Fruit fly (Drosophila melanogaster) whole organism, embryonic: ENCODE measurements around the gene CG33721.
A peak's percentile ranks its signal among the peaks of the same experiment; 100 is the strongest.

ENCODE experiments used
- Asciz ChIP-seq: fragments of 200-800 bp; sonication (Bioruptor generic); optimal IDR thresholded peaks from 2 replicates; lab custom pipeline; 2017; ENCODE audit warnings: missing biosample characterization, mild to moderate bottlenecking, missing genetic modification characterization, missing genetic modification reagents
- Atf-2 ChIP-seq: fragments of 200-800 bp; sonication (Bioruptor generic); optimal IDR thresholded peaks from 2 replicates; lab custom pipeline; 2016; ENCODE audit warnings: missing biosample characterization, missing genetic modification characterization
- BtbVII ChIP-seq: fragments of 200-800 bp; sonication (Bioruptor generic); optimal IDR thresholded peaks from 3 replicates; lab custom pipeline; 2017; ENCODE audit warnings: missing biosample characterization, mild to moderate bottlenecking, missing genetic modification characterization
- CG10431 ChIP-seq: fragments of 200-800 bp; sonication (Bioruptor generic); optimal IDR thresholded peaks from 3 replicates; lab custom pipeline; 2018; ENCODE audit warnings: missing biosample characterization, mild to moderate bottlenecking, missing genetic modification characterization
- CG11093 ChIP-seq: fragments of 200-800 bp; sonication (Bioruptor generic); IDR thresholded peaks from 3 replicates; pipeline ENCODE4 v1.3.6; 2022; ENCODE audit warnings: missing biosample characterization, missing genetic modification characterization
- CG11247 ChIP-seq: fragments of 200-800 bp; sonication (Bioruptor generic); IDR thresholded peaks from 2 replicates; pipeline ENCODE4 v1.3.6; 2022; ENCODE audit warnings: missing biosample characterization, missing genetic modification characterization
- CG12071 ChIP-seq: fragments of 200-800 bp; sonication (Bioruptor generic); optimal IDR thresholded peaks from 3 replicates; lab custom pipeline; 2018; ENCODE audit warnings: missing biosample characterization, mild to moderate bottlenecking, missing genetic modification characterization
- CG12391 ChIP-seq: fragments of 200-800 bp; sonication (Bioruptor generic); optimal IDR thresholded peaks from 3 replicates; lab custom pipeline; 2018; ENCODE audit warnings: missing biosample characterization, mild to moderate bottlenecking, missing genetic modification characterization, moderate library complexity
- CG14710 ChIP-seq: fragments of 200-800 bp; sonication (Bioruptor generic); optimal IDR thresholded peaks from 3 replicates; lab custom pipeline; 2019; ENCODE audit warnings: missing biosample characterization, mild to moderate bottlenecking, missing genetic modification characterization, moderate library complexity
- CG14860 ChIP-seq: fragments of 200-800 bp; sonication (Bioruptor generic); IDR thresholded peaks from 3 replicates; pipeline ENCODE4 v1.3.6; 2022; ENCODE audit warnings: missing biosample characterization, missing genetic modification characterization; ENCODE audit not compliant: partially characterized antibody
- CG15073 ChIP-seq: fragments of 200-800 bp; sonication (Bioruptor generic); optimal IDR thresholded peaks from 2 replicates; lab custom pipeline; 2016; ENCODE audit warnings: missing biosample characterization, missing genetic modification characterization
- CG16779 ChIP-seq: fragments of 200-800 bp; sonication (Bioruptor generic); IDR thresholded peaks from 2 replicates; pipeline ENCODE4 v1.3.6; 2022; ENCODE audit warnings: missing biosample characterization, missing genetic modification characterization
- CG1792 ChIP-seq: fragments of 200-800 bp; sonication (Bioruptor generic); optimal IDR thresholded peaks from 2 replicates; lab custom pipeline; 2016; ENCODE audit warnings: missing biosample characterization, missing genetic modification characterization
- CG1832 ChIP-seq: fragments of 200-800 bp; sonication (Bioruptor generic); optimal IDR thresholded peaks from 2 replicates; lab custom pipeline; 2017; ENCODE audit warnings: missing biosample characterization, mild to moderate bottlenecking, missing genetic modification characterization, inconsistent platforms
- CG2199 ChIP-seq: fragments of 200-800 bp; sonication (Bioruptor generic); IDR thresholded peaks from 3 replicates; pipeline ENCODE4 v1.3.6; 2022; ENCODE audit warnings: missing biosample characterization, missing genetic modification characterization
- CG31441 ChIP-seq: fragments of 200-800 bp; sonication (Bioruptor generic); IDR thresholded peaks from 2 replicates; pipeline ENCODE4 v1.3.6; 2022; ENCODE audit warnings: missing biosample characterization, missing genetic modification characterization
- CG32532 ChIP-seq: fragments of 200-800 bp; sonication (Bioruptor generic); IDR thresholded peaks from 2 replicates; pipeline ENCODE4 v1.3.6; 2022; ENCODE audit warnings: missing biosample characterization, missing genetic modification characterization
- CG32772 ChIP-seq: fragments of 200-800 bp; sonication (Bioruptor generic); IDR thresholded peaks from 2 replicates; pipeline ENCODE4 v1.3.6; 2022; ENCODE audit warnings: missing biosample characterization, missing genetic modification characterization
- CG4328 ChIP-seq: fragments of 200-800 bp; sonication (Bioruptor generic); optimal IDR thresholded peaks from 3 replicates; lab custom pipeline; 2017; ENCODE audit warnings: missing biosample characterization, missing genetic modification reagents, missing genetic modification characterization
- CG4360 ChIP-seq: fragments of 200-800 bp; sonication (Bioruptor generic); IDR thresholded peaks from 2 replicates; pipeline ENCODE4 v1.3.6; 2022; ENCODE audit warnings: missing biosample characterization, missing genetic modification characterization
- CG43689 ChIP-seq: fragments of 200-800 bp; sonication (Bioruptor generic); IDR thresholded peaks from 2 replicates; pipeline ENCODE4 v1.3.6; 2022; ENCODE audit warnings: missing biosample characterization, missing genetic modification characterization
- CG8944 ChIP-seq: fragments of 200-800 bp; sonication (Bioruptor generic); optimal IDR thresholded peaks from 3 replicates; lab custom pipeline; 2016; ENCODE audit warnings: missing biosample characterization, missing genetic modification characterization
- CG9817 ChIP-seq: fragments of 200-800 bp; sonication (Bioruptor generic); optimal IDR thresholded peaks from 2 replicates; lab custom pipeline; 2018; ENCODE audit warnings: missing biosample characterization, mild to moderate bottlenecking, missing genetic modification characterization, moderate library complexity
- CG9932 ChIP-seq: fragments of 200-800 bp; sonication (Bioruptor generic); IDR thresholded peaks from 2 replicates; pipeline ENCODE4 v1.3.6; 2022; ENCODE audit warnings: missing biosample characterization, missing genetic modification characterization
- Dll ChIP-seq: fragments of 200-800 bp; sonication (Bioruptor generic); IDR thresholded peaks from 4 replicates; pipeline ENCODE4 v1.3.6; 2022; ENCODE audit warnings: missing biosample characterization, missing genetic modification characterization; ENCODE audit not compliant: partially characterized antibody
- Fer3 ChIP-seq: fragments of 200-800 bp; sonication (Bioruptor generic); optimal IDR thresholded peaks from 2 replicates; lab custom pipeline; 2018; ENCODE audit warnings: missing biosample characterization, mild to moderate bottlenecking, missing genetic modification characterization, moderate library complexity
- PHDP ChIP-seq: fragments of 200-800 bp; sonication (Bioruptor generic); optimal IDR thresholded peaks from 3 replicates; lab custom pipeline; 2018; ENCODE audit warnings: missing biosample characterization, mild to moderate bottlenecking, missing genetic modification characterization, moderate library complexity
- Side ChIP-seq: fragments of 200-800 bp; sonication (Bioruptor generic); optimal IDR thresholded peaks from 2 replicates; lab custom pipeline; 2016; ENCODE audit warnings: missing biosample characterization, missing genetic modification characterization
- Trl ChIP-seq, 3 experiments: fragments of >200 bp in 2 of 3; fragments of 200-800 bp in 1 of 3; sonication (Bioruptor generic) in 1 of 3; optimal IDR thresholded peaks; 2 replicates in 1 of 3; 3 replicates in 2 of 3; lab custom pipeline; 2016 to 2017; ENCODE audit warnings: missing biosample characterization in 1 of 3, missing genetic modification characterization in 1 of 3
- Xrp1 ChIP-seq: fragments of 200-800 bp; sonication (Bioruptor generic); IDR thresholded peaks from 2 replicates; pipeline ENCODE4 v1.3.6; 2022; ENCODE audit warnings: missing biosample characterization, missing genetic modification characterization
- caup ChIP-seq: fragments of 200-800 bp; sonication (Bioruptor generic); optimal IDR thresholded peaks from 3 replicates; lab custom pipeline; 2017; ENCODE audit warnings: missing biosample characterization, mild to moderate bottlenecking, missing genetic modification characterization, moderate library complexity; ENCODE audit not compliant: severe bottlenecking
- cwo ChIP-seq: fragments of 200-800 bp; sonication (Bioruptor generic); optimal IDR thresholded peaks from 3 replicates; lab custom pipeline; 2017; ENCODE audit warnings: missing biosample characterization, missing genetic modification characterization, mild to moderate bottlenecking, moderate library complexity, missing genetic modification reagents
- da ChIP-seq: fragments of 200-800 bp; sonication (Bioruptor generic); optimal IDR thresholded peaks from 2 replicates; lab custom pipeline; 2016; ENCODE audit warnings: missing biosample characterization, missing genetic modification characterization
- dati ChIP-seq: fragments of 200-800 bp; sonication (Bioruptor generic); IDR thresholded peaks from 2 replicates; pipeline ENCODE4 v1.3.6; 2022; ENCODE audit warnings: missing biosample characterization, missing genetic modification characterization
- dysf ChIP-seq: fragments of 200-800 bp; sonication (Bioruptor generic); IDR thresholded peaks from 3 replicates; pipeline ENCODE4 v1.3.6; 2022; ENCODE audit warnings: missing biosample characterization, missing genetic modification characterization
- ftz-f1 ChIP-seq: fragments of 200-800 bp; sonication (Bioruptor generic); optimal IDR thresholded peaks from 2 replicates; lab custom pipeline; 2016; ENCODE audit warnings: missing biosample characterization, missing genetic modification characterization
- gcm ChIP-seq: fragments of 200-800 bp; sonication (Bioruptor generic); optimal IDR thresholded peaks from 2 replicates; lab custom pipeline; 2019; ENCODE audit warnings: missing biosample characterization, mild to moderate bottlenecking, missing genetic modification characterization, moderate library complexity
- gfzf ChIP-seq: fragments of 200-800 bp; sonication (Bioruptor generic); optimal IDR thresholded peaks from 2 replicates; lab custom pipeline; 2016; ENCODE audit warnings: missing biosample characterization, mild to moderate bottlenecking, missing genetic modification characterization, moderate library complexity
- gsb ChIP-seq: fragments of 200-800 bp; sonication (Bioruptor generic); IDR thresholded peaks from 2 replicates; pipeline ENCODE4 v1.3.6; 2022; ENCODE audit warnings: missing biosample characterization, missing genetic modification characterization
- h ChIP-seq: fragments of >200 bp; optimal IDR thresholded peaks from 2 replicates; lab custom pipeline; 2017
- ham ChIP-seq: fragments of 200-800 bp; sonication (Bioruptor generic); IDR thresholded peaks from 2 replicates; pipeline ENCODE4 v1.3.6; 2022; ENCODE audit warnings: missing biosample characterization, missing genetic modification characterization
- p53 ChIP-seq: fragments of 200-800 bp; sonication (Bioruptor generic); optimal IDR thresholded peaks from 2 replicates; lab custom pipeline; 2016; ENCODE audit warnings: missing biosample characterization, missing genetic modification characterization
- pros ChIP-seq: fragments of 200-800 bp; sonication (Bioruptor generic); optimal IDR thresholded peaks from 3 replicates; lab custom pipeline; 2019; ENCODE audit warnings: missing biosample characterization, mild to moderate bottlenecking, missing genetic modification characterization, moderate library complexity
- repo ChIP-seq: fragments of 200-800 bp; sonication (Bioruptor generic); optimal IDR thresholded peaks from 2 replicates; lab custom pipeline; 2016; ENCODE audit warnings: missing biosample characterization, missing genetic modification characterization
- tio ChIP-seq: fragments of 200-800 bp; sonication (Bioruptor generic); optimal IDR thresholded peaks from 2 replicates; lab custom pipeline; 2017; ENCODE audit warnings: missing biosample characterization, missing genetic modification characterization, inconsistent platforms
- toy ChIP-seq: fragments of 200-800 bp; sonication (Bioruptor generic); IDR thresholded peaks from 2 replicates; pipeline ENCODE4 v1.3.6; 2022; ENCODE audit warnings: missing biosample characterization, missing genetic modification characterization
- trem ChIP-seq: fragments of 200-800 bp; optimal IDR thresholded peaks from 3 replicates; lab custom pipeline; 2019; ENCODE audit warnings: missing biosample characterization, mild to moderate bottlenecking, missing genetic modification characterization, moderate library complexity
- ttk ChIP-seq: fragments of 200-800 bp; sonication (Bioruptor generic); IDR thresholded peaks from 2 replicates; pipeline ENCODE4 v2.1.2; 2022; ENCODE audit warnings: missing biosample characterization, missing genetic modification characterization
- zen2 ChIP-seq: fragments of 200-800 bp; sonication (Bioruptor generic); IDR thresholded peaks from 3 replicates; pipeline ENCODE4 v1.3.6; 2022; ENCODE audit warnings: missing biosample characterization, missing genetic modification characterization; ENCODE audit not compliant: partially characterized antibody
- zfh1 ChIP-seq: fragments of 200-800 bp; sonication (Bioruptor generic); IDR thresholded peaks from 3 replicates; pipeline ENCODE4 v1.3.6; 2022; ENCODE audit warnings: missing biosample characterization, missing genetic modification characterization

The CG33721 gene

DNA sequence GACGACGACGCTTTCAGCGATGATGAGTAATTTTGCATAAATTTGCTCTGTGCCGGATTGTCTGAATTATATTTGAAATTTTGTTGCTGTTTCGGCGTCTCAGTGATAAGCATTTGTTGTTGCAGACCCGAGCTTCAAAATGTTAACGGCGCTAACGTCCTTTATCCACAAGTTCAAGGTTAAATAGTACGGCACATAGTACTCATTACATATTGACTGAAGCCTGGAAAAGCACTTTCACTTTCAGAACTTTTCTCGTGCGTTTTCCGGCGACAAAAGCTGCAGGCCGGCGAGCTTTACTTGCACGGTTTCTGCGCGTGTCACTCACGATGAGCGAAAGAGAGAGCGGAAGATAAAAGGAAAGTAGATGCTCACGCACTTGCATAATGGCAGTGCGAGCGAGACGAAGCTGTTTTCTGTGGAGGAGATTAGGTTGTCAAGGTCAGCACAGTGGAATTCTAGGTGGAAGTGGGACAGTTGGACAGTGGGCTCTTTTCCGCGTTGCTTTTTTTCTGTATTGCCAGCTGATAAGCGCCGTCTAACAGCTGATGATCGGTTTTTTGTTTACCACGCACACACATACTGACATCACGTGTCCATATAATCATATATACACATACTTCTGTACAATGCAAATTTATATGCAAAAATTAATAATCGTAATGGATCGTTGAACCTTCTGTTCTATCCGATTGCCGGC is 37.4 kb downstream of the CG33721 start (continued):
- TF ChIP-seq Atf-2 (GFP tag; lab: Kevin White, UChicago) (no peak), CG32772 (no peak), CG11093 (GFP tag; lab: Robert Waterston, UW) (no peak), Asciz (no peak), Xrp1 (no peak), cwo (GFP tag; lab: Kevin White, UChicago) (peak; percentile 74), ttk (GFP tag; lab: Robert Waterston, UW) (no peak), zfh1 (no peak), CG12391 (no peak), CG9817 (tag; lab: Kevin White, UChicago) (no peak), tio (GFP tag; lab: Kevin White, UChicago) (no peak), CG32532 (no peak), CG8944 (GFP tag; lab: Kevin White, UChicago) (no peak), Side (no peak), CG10431 (GFP tag; lab: Kevin White, UChicago) (no peak), CG16779 (peak; percentile 55; the same call in 1 of the 2 replicates), CG43689 (GFP tag; lab: Robert Waterston, UW) (no peak), CG14860 (GFP tag; lab: Robert Waterston, UW) (0 out of 3 replicates have a peak, but pooled peaks have one; percentile 29), CG2199 (no peak), dati (no peak), caup (GFP tag; lab: Kevin White, UChicago) (no peak), dysf (GFP tag; lab: Robert Waterston, UW) (no peak), ham (GFP tag; lab: Robert Waterston, UW) (no peak), CG4360 (GFP tag; lab: Robert Waterston, UW) (0 out of 2 replicates have a peak, but pooled peaks have one; percentile 9), CG1792 (no peak), gcm (GFP tag; lab: Kevin White, UChicago) (no peak), CG15073 (GFP tag; lab: Kevin White, UChicago) (no peak), CG4328 (GFP tag; lab: Kevin White, UChicago) (no peak), repo (GFP tag; lab: Kevin White, UChicago) (no peak), Fer3 (no peak), toy (no peak), trem (no peak), da (GFP tag; lab: Kevin White, UChicago) (no peak), Trl (optimal IDR thresholded peaks at IDR 0.05; lab: Kevin White, UChicago) (peak in 1 of 2 experiments; percentile 7), Trl (GFP tag; optimal IDR thresholded peaks at IDR 0.05; lab: Kevin White, UChicago) (no peak), CG9932 (GFP tag; lab: Robert Waterston, UW) (no peak), ftz-f1 (peak; percentile 99), CG31441 (GFP tag; lab: Robert Waterston, UW) (peak; percentile 35), p53 (GFP tag; lab: Kevin White, UChicago) (no peak), h (lab: Kevin White, UChicago) (no peak), gfzf (GFP tag; lab: Kevin White, UChicago) (no peak), CG14710 (peak; percentile 25), gsb (GFP tag; lab: Robert Waterston, UW) (no peak), CG11247 (no peak), Dll (GFP tag; lab: Robert Waterston, UW) (peak; percentile 75), CG1832 (GFP tag; lab: Kevin White, UChicago) (peak; percentile 74), CG12071 (peak; percentile 8), zen2 (0 out of 3 replicates have a peak, but pooled peaks have one; percentile 42), pros (GFP tag; lab: Kevin White, UChicago) (no peak), PHDP (tag; lab: Kevin White, UChicago) (no peak), BtbVII (GFP tag; lab: Kevin White, UChicago) (no peak)
